Fruit fly (Drosophila melanogaster): ENCODE data around the gene Vha55.

DNA sequence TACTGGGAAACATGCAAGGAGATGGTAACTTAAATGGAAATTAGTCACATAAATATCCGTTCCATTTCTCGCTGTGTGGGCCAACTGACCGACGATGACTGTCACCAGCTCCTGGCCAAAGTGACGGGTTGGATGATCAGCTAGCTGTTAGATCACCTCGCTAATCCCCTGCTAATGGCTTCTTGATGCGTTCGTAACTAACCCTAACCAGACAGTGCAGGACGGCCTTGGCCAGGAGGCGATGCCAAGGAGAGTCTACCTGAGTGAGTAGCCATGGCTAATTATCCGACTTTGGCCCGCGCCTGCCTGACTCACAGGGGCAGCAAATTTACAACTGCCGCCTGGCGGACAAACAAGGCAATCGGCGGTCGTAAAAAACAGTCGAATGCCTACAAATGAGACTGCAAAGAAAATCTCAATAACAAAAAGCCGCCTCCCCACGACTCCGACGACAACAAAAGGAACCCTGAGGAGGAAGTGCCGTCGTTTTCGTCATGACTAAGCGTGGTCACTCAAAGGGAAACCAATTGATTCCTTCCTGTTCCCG lies 18.2 kb upstream of the Vha55 start:
- TF ChIP-seq CG8478 (optimal IDR thresholded peaks at IDR 0.05) (no peak), CTCF (optimal IDR thresholded peaks at IDR 0.05) (no peak)

Data from S2 (cell line).